Worm (Caenorhabditis elegans) whole organism, L4 larva: ENCODE data around the gene F26H11.8.

ENCODE experiments used
- D1046.2 ChIP-seq: fragments of 200-800 bp; sonication (Bioruptor generic); IDR thresholded peaks from 2 replicates; pipeline ENCODE4 v1.3.6; 2022; ENCODE audit warnings: missing genetic modification characterization, missing compliant biosample characterization
- F44E2.7 ChIP-seq: fragments of 200-800 bp; sonication (Bioruptor generic); IDR thresholded peaks from 2 replicates; pipeline ENCODE4 v2.1.2; 2022; ENCODE audit warnings: missing genetic modification characterization, missing compliant biosample characterization
- R02D3.7 ChIP-seq: fragments of 150-350 bp; sonication (generic microtip); optimal IDR thresholded peaks from 3 replicates; lab custom pipeline; 2014; ENCODE audit warnings: missing biosample characterization, missing genetic modification characterization
- T26A8.4 ChIP-seq: fragments of 200-800 bp; sonication (Bioruptor generic); IDR thresholded peaks from 2 replicates; pipeline ENCODE4 v1.3.6; 2022; ENCODE audit warnings: missing genetic modification characterization, missing compliant biosample characterization
- Y105C5A.15 ChIP-seq: fragments of 200-800 bp; sonication (Bioruptor generic); IDR thresholded peaks from 2 replicates; pipeline ENCODE4 v1.3.6; 2022; ENCODE audit warnings: missing genetic modification characterization, missing compliant biosample characterization
- Y48G9A.11 ChIP-seq: fragments of 200-800 bp; sonication (Bioruptor generic); IDR thresholded peaks from 2 replicates; pipeline ENCODE4 v1.3.6; 2022; ENCODE audit warnings: missing genetic modification reagents, missing genetic modification characterization, missing compliant biosample characterization
- ZK546.5 ChIP-seq, 2 experiments: sonication (generic microtip); optimal IDR thresholded peaks; 2 replicates each; lab custom pipeline; 2017; ENCODE audit warnings: missing biosample characterization in 2 of 2, missing genetic modification characterization in 2 of 2
- aha-1 ChIP-seq: fragments of 150-350 bp; peaks from one replicate; lab custom pipeline; 2014; ENCODE audit warnings: missing biosample characterization, missing genetic modification characterization
- ama-1 ChIP-seq: fragments of 150-350 bp; optimal IDR thresholded peaks from 2 replicates; lab custom pipeline; 2014; ENCODE audit warnings: inconsistent platforms, mixed read lengths
- arid-1 ChIP-seq: fragments of 200-800 bp; sonication (Bioruptor generic); conservative IDR thresholded peaks from 2 replicates; pipeline ENCODE4 v1.3.6; 2022; ENCODE audit warnings: missing genetic modification reagents, missing genetic modification characterization, missing compliant biosample characterization
- ceh-28 ChIP-seq: fragments of 150-350 bp; optimal IDR thresholded peaks from 2 replicates; lab custom pipeline; 2014; ENCODE audit warnings: missing biosample characterization, missing genetic modification reagents, missing genetic modification characterization
- ceh-32 ChIP-seq: sonication (generic microtip); optimal IDR thresholded peaks from 2 replicates; lab custom pipeline; 2016; ENCODE audit warnings: mild to moderate bottlenecking, missing genetic modification characterization, missing compliant biosample characterization; ENCODE audit not compliant: poor library complexity
- ceh-82 ChIP-seq: sonication (generic microtip); optimal IDR thresholded peaks from 2 replicates; lab custom pipeline; 2017; ENCODE audit warnings: missing biosample characterization, missing genetic modification characterization
- ces-1 ChIP-seq: fragments of 150-350 bp; sonication (generic microtip); optimal IDR thresholded peaks from 4 replicates; lab custom pipeline; 2014; ENCODE audit warnings: missing biosample characterization, missing genetic modification reagents, missing genetic modification characterization
- daf-16 ChIP-seq, 3 experiments: sonication (generic microtip); optimal IDR thresholded peaks; 2 replicates each; lab custom pipeline; 2016 to 2017; ENCODE audit warnings: missing genetic modification characterization in 3 of 3, missing genetic modification reagents in 3 of 3, mild to moderate bottlenecking in 2 of 3, missing compliant biosample characterization in 2 of 3, missing biosample characterization in 1 of 3, moderate library complexity in 1 of 3
- daf-19 ChIP-seq: fragments of 200-800 bp; sonication (Bioruptor generic); conservative IDR thresholded peaks from 2 replicates; pipeline ENCODE4 v1.3.6; 2022; ENCODE audit warnings: missing genetic modification characterization, missing compliant biosample characterization
- dmd-8 ChIP-seq: fragments of 200-800 bp; sonication (Bioruptor generic); IDR thresholded peaks from 2 replicates; pipeline ENCODE4 v1.3.6; 2022; ENCODE audit warnings: missing genetic modification characterization, missing compliant biosample characterization
- dmd-9 ChIP-seq: fragments of 200-800 bp; sonication (Bioruptor generic); IDR thresholded peaks from 2 replicates; pipeline ENCODE4 v1.3.6; 2022; ENCODE audit warnings: missing genetic modification reagents, missing genetic modification characterization, missing compliant biosample characterization
- duxl-1 ChIP-seq: sonication (generic microtip); optimal IDR thresholded peaks from 2 replicates; lab custom pipeline; 2016; ENCODE audit warnings: mild to moderate bottlenecking, missing genetic modification characterization, moderate library complexity, missing compliant biosample characterization; ENCODE audit not compliant: poor library complexity
- dve-1 ChIP-seq: sonication (generic microtip); optimal IDR thresholded peaks from 2 replicates; lab custom pipeline; 2017; ENCODE audit warnings: antibody characterized with exemption, mild to moderate bottlenecking, missing genetic modification characterization, missing compliant biosample characterization; ENCODE audit not compliant: insufficient read depth
- fos-1 ChIP-seq: fragments of 150-350 bp; optimal IDR thresholded peaks from 2 replicates; lab custom pipeline; 2014; ENCODE audit warnings: missing biosample characterization, missing genetic modification characterization
- gei-8 ChIP-seq: fragments of 200-800 bp; sonication (Bioruptor generic); optimal IDR thresholded peaks from 2 replicates; lab custom pipeline; 2018; ENCODE audit warnings: mild to moderate bottlenecking, missing genetic modification characterization, missing compliant biosample characterization
- hlh-11 ChIP-seq: fragments of 200-800 bp; sonication (Bioruptor generic); optimal IDR thresholded peaks from 2 replicates; lab custom pipeline; 2018; ENCODE audit warnings: mild to moderate bottlenecking, missing genetic modification characterization, missing compliant biosample characterization
- hlh-30 ChIP-seq: sonication (generic microtip); optimal IDR thresholded peaks from 2 replicates; lab custom pipeline; 2017; ENCODE audit warnings: antibody characterized with exemption, mild to moderate bottlenecking, missing genetic modification characterization, missing compliant biosample characterization; ENCODE audit not compliant: insufficient read depth
- jun-1 ChIP-seq: fragments of 150-350 bp; optimal IDR thresholded peaks from 2 replicates; lab custom pipeline; 2014; ENCODE audit warnings: missing biosample characterization, missing genetic modification reagents, missing genetic modification characterization
- lin-15B ChIP-seq: fragments of 150-350 bp; sonication (generic microtip); optimal IDR thresholded peaks from 3 replicates; lab custom pipeline; 2014; ENCODE audit warnings: missing biosample characterization, missing genetic modification characterization
- lin-39 ChIP-seq: fragments of 150-350 bp; optimal IDR thresholded peaks from 2 replicates; lab custom pipeline; 2014; ENCODE audit warnings: missing biosample characterization, missing genetic modification reagents, missing genetic modification characterization
- lir-3 ChIP-seq: sonication (generic microtip); optimal IDR thresholded peaks from 2 replicates; lab custom pipeline; 2016; ENCODE audit warnings: mild to moderate bottlenecking, missing genetic modification characterization, missing compliant biosample characterization
- lsy-2 ChIP-seq, 2 experiments: fragments of 150-350 bp in 1 of 2; sonication (generic microtip) in 1 of 2; optimal IDR thresholded peaks; 2 replicates each; lab custom pipeline; 2014 to 2017; ENCODE audit warnings: missing biosample characterization in 2 of 2, missing genetic modification characterization in 2 of 2
- madf-9 ChIP-seq: fragments of 200-800 bp; sonication (Bioruptor generic); conservative IDR thresholded peaks from 2 replicates; pipeline ENCODE4 v1.3.6; 2022; ENCODE audit warnings: missing genetic modification reagents, missing genetic modification characterization, missing compliant biosample characterization
- mdl-1 ChIP-seq, 2 experiments: fragments of 150-350 bp in 1 of 2; sonication (generic microtip) in 1 of 2; optimal IDR thresholded peaks; 2 replicates each; lab custom pipeline; 2014 to 2017; ENCODE audit warnings: missing biosample characterization in 2 of 2, missing genetic modification characterization in 2 of 2
- mdt-29 ChIP-seq: fragments of 200-800 bp; sonication (Bioruptor generic); IDR thresholded peaks from 2 replicates; pipeline ENCODE4 v1.3.6; 2022; ENCODE audit warnings: missing genetic modification reagents, missing genetic modification characterization, missing compliant biosample characterization
- mep-1 ChIP-seq: fragments of 150-350 bp; sonication (generic microtip); optimal IDR thresholded peaks from 3 replicates; lab custom pipeline; 2014; ENCODE audit warnings: missing biosample characterization, missing genetic modification characterization
- mxl-2 ChIP-seq: fragments of 200-800 bp; sonication (Bioruptor generic); conservative IDR thresholded peaks from 2 replicates; pipeline ENCODE4 v1.3.6; 2022; ENCODE audit warnings: missing genetic modification reagents, missing genetic modification characterization, missing compliant biosample characterization
- mxl-3 ChIP-seq: fragments of 200-800 bp; sonication (Bioruptor generic); optimal IDR thresholded peaks from 2 replicates; lab custom pipeline; 2018; ENCODE audit warnings: mild to moderate bottlenecking, missing genetic modification characterization, missing compliant biosample characterization
- nhr-102 ChIP-seq: sonication (generic microtip); optimal IDR thresholded peaks from 2 replicates; lab custom pipeline; 2016; ENCODE audit warnings: mild to moderate bottlenecking, missing genetic modification characterization, moderate library complexity, missing compliant biosample characterization
- nhr-11 ChIP-seq: fragments of 150-350 bp; optimal IDR thresholded peaks from 2 replicates; lab custom pipeline; 2014; ENCODE audit warnings: missing biosample characterization, missing genetic modification characterization
- nhr-28 ChIP-seq: fragments of 150-350 bp; optimal IDR thresholded peaks from 2 replicates; lab custom pipeline; 2014; ENCODE audit warnings: missing biosample characterization, missing genetic modification characterization
- nhr-76 ChIP-seq: fragments of 150-350 bp; optimal IDR thresholded peaks from 2 replicates; lab custom pipeline; 2014; ENCODE audit warnings: missing biosample characterization, missing genetic modification characterization
- pha-4 ChIP-seq, 2 experiments: fragments of 150-350 bp in 1 of 2; fragments of 200-800 bp in 1 of 2; sonication (Bioruptor generic) in 1 of 2; IDR thresholded peaks in 1 of 2; optimal IDR thresholded peaks in 1 of 2; 2 replicates each; pipeline versions ENCODE4 v1.3.6 to Lab custom; 2014 to 2022; ENCODE audit warnings: missing genetic modification characterization in 2 of 2, missing genetic modification reagents in 2 of 2, missing biosample characterization in 1 of 2, missing compliant biosample characterization in 1 of 2
- pqm-1 ChIP-seq: sonication (generic microtip); optimal IDR thresholded peaks from 2 replicates; lab custom pipeline; 2017; ENCODE audit warnings: missing biosample characterization, missing genetic modification characterization
- sdz-12 ChIP-seq: fragments of 200-800 bp; sonication (Bioruptor generic); optimal IDR thresholded peaks from 2 replicates; lab custom pipeline; 2018; ENCODE audit warnings: mild to moderate bottlenecking, missing genetic modification characterization, missing compliant biosample characterization
- skn-1 ChIP-seq: fragments of 150-350 bp; optimal IDR thresholded peaks from 2 replicates; lab custom pipeline; 2014; ENCODE audit warnings: missing biosample characterization, missing genetic modification characterization
- snpc-1.2 ChIP-seq: fragments of 200-800 bp; sonication (Bioruptor generic); IDR thresholded peaks from 2 replicates; pipeline ENCODE4 v1.3.6; 2022; ENCODE audit warnings: missing genetic modification reagents, missing genetic modification characterization, missing compliant biosample characterization
- snpc-4 ChIP-seq: fragments of 150-350 bp; optimal IDR thresholded peaks from 2 replicates; lab custom pipeline; 2014; ENCODE audit warnings: missing biosample characterization, missing genetic modification characterization
- tag-97 ChIP-seq: fragments of 200-800 bp; sonication (Bioruptor generic); IDR thresholded peaks from 2 replicates; pipeline ENCODE4 v1.3.6; 2022; ENCODE audit warnings: missing genetic modification characterization, missing compliant biosample characterization
- zip-11 ChIP-seq: fragments of 200-800 bp; sonication (Bioruptor generic); IDR thresholded peaks from 2 replicates; pipeline ENCODE4 v1.3.6; 2022; ENCODE audit warnings: missing genetic modification characterization, missing compliant biosample characterization
- ztf-11 ChIP-seq: fragments of 150-350 bp; optimal IDR thresholded peaks from 2 replicates; lab custom pipeline; 2014; ENCODE audit warnings: missing biosample characterization, missing genetic modification characterization

F26H11.8 gene

DNA sequence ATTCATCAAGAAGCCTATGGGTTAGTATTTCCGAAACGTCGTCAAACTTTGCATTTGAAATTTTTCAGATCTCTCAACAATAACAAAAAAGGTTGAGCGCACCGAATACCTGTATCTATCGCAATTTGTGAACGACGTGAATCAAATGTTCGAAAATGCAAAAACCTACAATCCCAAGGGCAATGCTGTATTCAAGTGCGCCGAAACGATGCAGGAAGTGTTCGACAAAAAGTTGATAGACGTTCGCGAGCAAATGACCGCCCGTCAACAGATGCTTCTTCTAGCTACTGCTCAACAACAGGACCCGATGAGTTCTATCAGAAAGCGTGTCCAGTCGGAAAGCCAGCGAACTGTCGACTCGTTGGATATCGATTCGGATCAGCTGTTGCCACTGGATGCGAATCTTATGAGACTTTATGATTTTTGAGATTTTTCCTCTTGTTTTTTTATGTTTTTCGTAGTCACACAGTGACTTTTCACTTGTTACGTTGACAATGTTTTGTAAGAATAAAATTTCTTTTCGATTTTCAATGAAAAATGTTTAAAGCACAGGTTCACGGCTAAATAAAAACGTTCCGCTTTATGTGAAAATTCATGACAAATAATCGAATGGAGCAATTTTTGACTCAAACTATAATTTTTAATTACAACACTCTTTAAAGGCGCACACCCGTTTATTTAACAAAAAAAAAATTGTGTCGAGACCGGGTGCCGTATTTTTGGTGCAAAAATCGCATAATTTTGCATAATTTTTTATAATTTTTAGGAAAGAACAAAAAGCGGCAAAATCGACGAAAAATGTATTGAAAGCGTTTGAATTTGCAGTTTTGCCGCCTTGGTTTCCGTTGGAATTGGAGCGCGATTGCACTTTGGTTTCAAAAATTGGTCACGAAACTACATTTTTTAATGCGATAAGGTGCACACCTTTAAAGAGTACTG lies 19.3 kb downstream of the F26H11.8 start (continued):
- TF ChIP-seq hlh-11 (tag; lab: Kevin White, UChicago) (peak; percentile 63), daf-19 (GFP tag; lab: Robert Waterston, UW) (no peak), daf-16 (GFP tag; optimal IDR thresholded peaks at IDR 0.05; lab: Kevin White, UChicago) (no peak), daf-16 (tag; optimal IDR thresholded peaks at IDR 0.05; lab: Kevin White, UChicago) (peak; percentile 43), ces-1 (GFP tag; lab: Kevin White, UChicago) (no peak), madf-9 (GFP tag; lab: Robert Waterston, UW) (no peak), lir-3 (tag; lab: Kevin White, UChicago) (peak; percentile 50), dmd-8 (GFP tag; lab: Robert Waterston, UW) (no peak), mxl-2 (GFP tag; lab: Robert Waterston, UW) (no peak), Y48G9A.11 (GFP tag; lab: Robert Waterston, UW) (no peak), D1046.2 (GFP tag; lab: Robert Waterston, UW) (0 out of 2 replicates have a peak, but pooled peaks have one; percentile 9), dmd-9 (GFP tag; lab: Robert Waterston, UW) (no peak), sdz-12 (GFP tag; lab: Kevin White, UChicago) (no peak), jun-1 (no peak), pha-4 (GFP tag; IDR thresholded peaks at IDR 0.05; lab: Robert Waterston, UW) (peak; percentile 75; the same call in 1 of the 2 replicates), pha-4 (tag; optimal IDR thresholded peaks at IDR 0.05; lab: Kevin White, UChicago) (peak; percentile 68), mep-1 (tag; lab: Kevin White, UChicago) (peak; percentile 51), lsy-2 (tag; optimal IDR thresholded peaks at IDR 0.05; lab: Kevin White, UChicago) (peak in 1 of 2 experiments; percentile 81), duxl-1 (peak; percentile 39), fos-1 (tag; lab: Kevin White, UChicago) (no peak), F44E2.7 (GFP tag; lab: Robert Waterston, UW) (no peak), Y105C5A.15 (no peak), lin-15B (no peak), skn-1 (tag; lab: Kevin White, UChicago) (no peak), snpc-1.2 (GFP tag; lab: Robert Waterston, UW) (0 out of 2 replicates have a peak, but pooled peaks have one; percentile 40), ceh-28 (no peak), mxl-3 (GFP tag; lab: Kevin White, UChicago) (peak; percentile 32), snpc-4 (no peak), hlh-30 (tag; lab: Kevin White, UChicago) (peak; percentile 61), ztf-11 (tag; lab: Kevin White, UChicago) (no peak), T26A8.4 (GFP tag; lab: Robert Waterston, UW) (peak; percentile 95), gei-8 (GFP tag; lab: Kevin White, UChicago) (no peak), mdt-29 (0 out of 2 replicates have a peak, but pooled peaks have one; percentile 14), ceh-32 (no peak), dve-1 (peak; percentile 74), aha-1 (tag; lab: Kevin White, UChicago) (peak; percentile 80), nhr-76 (tag; lab: Kevin White, UChicago) (no peak), nhr-102 (tag; lab: Kevin White, UChicago) (peak; percentile 70), ceh-82 (tag; lab: Kevin White, UChicago) (no peak), tag-97 (no peak), nhr-11 (tag; lab: Kevin White, UChicago) (no peak), nhr-28 (tag; lab: Kevin White, UChicago) (no peak), pqm-1 (tag; lab: Kevin White, UChicago) (no peak), zip-11 (GFP tag; lab: Robert Waterston, UW) (0 out of 2 replicates have a peak, but pooled peaks have one; percentile 5), ama-1 (lab: Kevin White, UChicago) (no peak), R02D3.7 (tag; lab: Kevin White, UChicago) (no peak), arid-1 (0 out of 2 replicates have a peak, but pooled peaks have one; percentile 42), lin-39 (no peak), ZK546.5 (tag; optimal IDR thresholded peaks at IDR 0.05; lab: Kevin White, UChicago) (no peak), mdl-1 (tag; optimal IDR thresholded peaks at IDR 0.05; lab: Kevin White, UChicago) (peak in 1 of 2 experiments; percentile 16)
